Worm (Caenorhabditis elegans): ENCODE results near the gene C18B12.4.

DNA sequence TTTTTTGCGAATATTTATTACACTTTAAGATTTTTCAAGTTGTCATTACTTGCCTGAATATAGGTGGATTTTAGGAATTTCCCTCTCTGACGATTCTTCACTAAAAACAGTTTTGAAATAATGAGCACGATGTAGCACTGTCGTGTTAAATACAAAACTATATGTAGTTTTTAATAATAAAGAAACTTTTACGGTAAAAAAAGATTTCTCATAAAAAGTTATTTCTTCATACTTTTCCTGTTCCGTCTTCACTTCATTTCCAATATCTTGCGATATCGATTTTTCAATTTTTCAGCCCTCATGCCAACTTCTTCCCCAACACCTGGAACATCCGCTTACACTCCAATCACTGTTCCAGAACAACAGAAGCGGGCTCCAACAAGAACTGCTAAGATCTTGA is 12.0 kb upstream of the C18B12.4 start, which contains the start of gene H03G16.6:
- TF ChIP-seq jun-1 (tag; optimal IDR thresholded peaks at IDR 0.05) = no peak
- no peak for TF ChIP-seq unc-62 (GFP tag; optimal IDR thresholded peaks at IDR 0.05)
- TF ChIP-seq nhr-237 (tag; optimal IDR thresholded peaks at IDR 0.05) = no peak
- no peak for TF ChIP-seq elt-1 (tag; optimal IDR thresholded peaks at IDR 0.05)

Data from whole organism, L3 larva.